Fruit fly (Drosophila melanogaster) whole organism, pupa: ENCODE results near the gene Plod.

ENCODE experiments used
- CG10348 ChIP-seq: fragments of 200-800 bp; sonication (Bioruptor generic); IDR thresholded peaks from 2 replicates; pipeline ENCODE4 v1.3.6; 2022; ENCODE audit warnings: missing biosample characterization, missing genetic modification characterization
- CG12605 ChIP-seq: fragments of 200-800 bp; sonication (Bioruptor generic); IDR thresholded peaks from 2 replicates; pipeline ENCODE4 v1.3.6; 2022; ENCODE audit warnings: missing biosample characterization, missing genetic modification characterization
- CG13204 ChIP-seq: fragments of 200-800 bp; sonication (Bioruptor generic); optimal IDR thresholded peaks from 2 replicates; lab custom pipeline; 2018; ENCODE audit warnings: missing biosample characterization, mild to moderate bottlenecking, missing genetic modification characterization, moderate library complexity
- CG14655 ChIP-seq: fragments of 200-800 bp; sonication (Bioruptor generic); optimal IDR thresholded peaks from 3 replicates; lab custom pipeline; 2017; ENCODE audit warnings: mild to moderate bottlenecking, missing biosample characterization, missing genetic modification reagents, missing genetic modification characterization
- CG15710 ChIP-seq: fragments of 200-800 bp; sonication (Bioruptor generic); optimal IDR thresholded peaks from 2 replicates; lab custom pipeline; 2018; ENCODE audit warnings: missing biosample characterization, mild to moderate bottlenecking, missing genetic modification characterization, moderate library complexity
- CG17806 ChIP-seq: fragments of 200-800 bp; sonication (Bioruptor generic); optimal IDR thresholded peaks from 2 replicates; lab custom pipeline; 2018; ENCODE audit warnings: missing biosample characterization, mild to moderate bottlenecking, missing genetic modification characterization, moderate library complexity
- CG32121 ChIP-seq: fragments of 200-800 bp; sonication (Bioruptor generic); IDR thresholded peaks from 2 replicates; pipeline ENCODE4 v1.3.6; 2022; ENCODE audit warnings: missing biosample characterization, missing genetic modification characterization
- CG34367 ChIP-seq: fragments of 200-800 bp; sonication (Bioruptor generic); optimal IDR thresholded peaks from 2 replicates; lab custom pipeline; 2018; ENCODE audit warnings: missing biosample characterization, mild to moderate bottlenecking, missing genetic modification characterization
- CG4496 ChIP-seq: fragments of 200-800 bp; sonication (Bioruptor generic); IDR thresholded peaks from 3 replicates; pipeline ENCODE4 v1.3.6; 2022; ENCODE audit warnings: missing biosample characterization, missing genetic modification characterization
- CG8159 ChIP-seq: fragments of 200-800 bp; sonication (Bioruptor generic); optimal IDR thresholded peaks from 3 replicates; lab custom pipeline; 2018; ENCODE audit warnings: missing biosample characterization, mild to moderate bottlenecking, missing genetic modification characterization, moderate library complexity
- CG8301 ChIP-seq: fragments of 200-800 bp; sonication (Bioruptor generic); optimal IDR thresholded peaks from 2 replicates; lab custom pipeline; 2018; ENCODE audit warnings: missing biosample characterization, mild to moderate bottlenecking, missing genetic modification characterization
- CG9948 ChIP-seq: fragments of 200-800 bp; sonication (Bioruptor generic); optimal IDR thresholded peaks from 2 replicates; lab custom pipeline; 2018; ENCODE audit warnings: missing biosample characterization, mild to moderate bottlenecking, missing genetic modification characterization, moderate library complexity
- D1 ChIP-seq: fragments of 200-800 bp; sonication (Bioruptor generic); optimal IDR thresholded peaks from 2 replicates; lab custom pipeline; 2018; ENCODE audit warnings: missing biosample characterization, mild to moderate bottlenecking, missing genetic modification characterization, moderate library complexity
- EcR ChIP-seq: fragments of 200-800 bp; sonication (Bioruptor generic); optimal IDR thresholded peaks from 3 replicates; lab custom pipeline; 2019; ENCODE audit warnings: missing biosample characterization, missing genetic modification characterization, mild to moderate bottlenecking, moderate library complexity, missing genetic modification reagents
- Ets98B ChIP-seq: fragments of 200-800 bp; sonication (Bioruptor generic); IDR thresholded peaks from 2 replicates; pipeline ENCODE4 v1.3.6; 2022; ENCODE audit warnings: missing biosample characterization, missing genetic modification characterization
- Pif1A ChIP-seq: fragments of 200-800 bp; sonication (Bioruptor generic); optimal IDR thresholded peaks from 3 replicates; lab custom pipeline; 2016; ENCODE audit warnings: missing biosample characterization, missing genetic modification characterization
- Pif1B ChIP-seq: fragments of 200-800 bp; sonication (Bioruptor generic); optimal IDR thresholded peaks from 3 replicates; lab custom pipeline; 2016; ENCODE audit warnings: missing biosample characterization, missing genetic modification characterization
- Snoo ChIP-seq: fragments of 200-800 bp; sonication (Bioruptor generic); optimal IDR thresholded peaks from 3 replicates; lab custom pipeline; 2017; ENCODE audit warnings: missing biosample characterization, mild to moderate bottlenecking, missing genetic modification characterization, inconsistent platforms
- fd96Ca ChIP-seq: fragments of 200-800 bp; sonication (Bioruptor generic); IDR thresholded peaks from 3 replicates; pipeline ENCODE4 v1.3.6; 2022; ENCODE audit warnings: missing biosample characterization, missing genetic modification characterization
- gl ChIP-seq: fragments of 200-800 bp; sonication (Bioruptor generic); optimal IDR thresholded peaks from 2 replicates; lab custom pipeline; 2018; ENCODE audit warnings: missing biosample characterization, mild to moderate bottlenecking, missing genetic modification characterization
- rn ChIP-seq: fragments of 200-800 bp; sonication (Bioruptor generic); IDR thresholded peaks from 2 replicates; pipeline ENCODE4 v1.3.6; 2022; ENCODE audit warnings: missing biosample characterization, missing genetic modification characterization

Plod gene

DNA sequence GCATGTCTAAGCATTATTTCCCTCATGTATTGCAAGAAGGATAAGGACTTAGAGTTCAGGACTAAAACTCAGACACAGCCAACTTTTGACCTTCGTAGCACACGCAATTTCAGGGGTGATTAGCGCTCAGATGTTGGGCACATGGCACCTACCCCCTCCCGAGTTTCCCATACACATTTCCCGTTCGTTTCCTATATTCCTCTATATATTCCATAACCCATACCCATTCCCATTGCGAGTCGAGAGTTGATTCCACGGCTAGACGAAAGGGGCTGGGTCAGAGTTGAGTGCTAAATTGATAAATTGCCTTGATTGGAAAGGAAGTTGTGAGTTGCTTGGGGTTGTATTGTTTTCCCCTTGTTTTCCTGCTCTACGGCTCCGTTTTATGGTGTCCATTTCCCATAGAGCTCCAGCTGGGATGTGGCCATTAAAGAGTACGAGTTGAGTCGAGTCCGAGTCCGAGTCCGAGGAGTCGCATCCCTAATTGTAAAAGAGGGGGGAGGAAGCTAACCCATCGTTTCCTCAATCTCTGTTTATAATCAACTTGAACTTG, 38.3 kb upstream of the Plod start:
- TF ChIP-seq CG32121 (GFP tag; lab: Robert Waterston, UW) (no peak), CG15710 (tag; lab: Kevin White, UChicago) (no peak)

DNA sequence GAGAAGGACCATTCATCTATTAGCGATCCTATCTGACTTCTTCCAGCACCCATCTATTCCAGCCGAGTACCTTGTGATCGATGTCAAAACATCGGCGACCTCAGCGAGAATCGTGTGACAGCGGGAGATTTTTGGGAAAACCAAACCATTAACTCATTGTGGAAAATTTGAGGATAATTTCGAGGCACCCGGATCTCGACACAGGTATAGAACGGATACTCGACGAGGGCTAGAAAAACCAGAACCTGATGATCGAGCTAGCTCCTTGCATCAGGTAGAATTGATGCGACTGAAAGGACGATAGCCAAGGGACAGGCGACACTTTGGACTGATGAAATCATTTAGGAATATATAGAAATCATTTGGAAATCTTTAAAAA, 37.5 kb upstream of the Plod start:
- TF ChIP-seq CG17806 = no peak
- no peak for TF ChIP-seq D1 (tag; lab: Kevin White, UChicago)
- no peak for TF ChIP-seq Pif1B (GFP tag; lab: Kevin White, UChicago)
- no peak for TF ChIP-seq CG9948 (tag; lab: Kevin White, UChicago)
- TF ChIP-seq Ets98B (GFP tag; lab: Robert Waterston, UW) = no peak
- no peak for TF ChIP-seq EcR (GFP tag; lab: Kevin White, UChicago)
- no peak for TF ChIP-seq CG8159
- no peak for TF ChIP-seq fd96Ca (GFP tag; lab: Robert Waterston, UW)
- TF ChIP-seq gl (tag; lab: Kevin White, UChicago) = no peak

DNA sequence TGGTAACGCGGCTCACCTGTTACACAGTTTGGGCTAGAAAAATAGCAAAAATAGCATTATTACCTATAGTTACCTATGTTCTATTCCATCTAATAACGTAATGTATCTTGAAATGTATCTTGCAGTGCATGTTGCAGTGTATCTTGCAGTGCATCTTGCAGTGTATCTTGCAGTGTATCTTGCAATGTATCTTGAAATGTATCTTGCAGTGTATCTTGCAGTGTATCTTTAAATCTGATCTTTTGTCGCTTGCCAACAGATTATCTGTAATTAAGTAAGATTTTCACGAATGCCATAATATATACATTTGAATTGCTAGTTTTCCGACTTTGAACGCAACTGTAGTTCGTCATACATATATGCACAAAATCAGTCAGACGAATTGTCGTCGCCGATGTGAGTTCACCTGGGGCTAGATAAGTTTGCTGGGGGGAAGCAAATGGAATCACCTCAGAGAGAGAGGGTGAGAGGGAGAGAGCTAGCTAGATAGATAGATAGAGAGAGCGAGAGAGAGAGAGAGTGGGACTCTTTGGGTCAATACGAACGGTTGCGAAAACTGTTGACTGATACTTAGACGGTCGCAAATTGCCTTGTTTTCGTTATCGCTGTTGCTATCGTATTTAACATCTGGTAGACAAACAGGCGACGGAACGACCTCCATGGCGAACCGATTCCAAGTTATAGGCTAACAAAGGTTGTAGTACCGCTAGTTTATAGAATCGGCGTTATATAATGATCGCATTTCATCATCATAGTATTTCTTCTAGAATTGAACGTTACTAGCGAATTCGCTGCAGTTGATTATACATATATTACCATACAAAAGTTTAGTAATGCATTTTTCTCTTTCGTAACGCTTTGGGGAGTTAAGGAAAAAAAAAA, 36.8 kb upstream of the Plod start:
- TF ChIP-seq CG8159 (peak; percentile 42), CG17806 (no peak), CG14655 (GFP tag; lab: Kevin White, UChicago) (peak; percentile 50), Ets98B (GFP tag; lab: Robert Waterston, UW) (peak; percentile 59), CG4496 (GFP tag; lab: Robert Waterston, UW) (peak; percentile 12; the same call in 1 of the 3 replicates), CG8301 (no peak), fd96Ca (GFP tag; lab: Robert Waterston, UW) (peak; percentile 48; the same call in 2 of the 3 replicates), CG32121 (GFP tag; lab: Robert Waterston, UW) (peak; percentile 51)

DNA sequence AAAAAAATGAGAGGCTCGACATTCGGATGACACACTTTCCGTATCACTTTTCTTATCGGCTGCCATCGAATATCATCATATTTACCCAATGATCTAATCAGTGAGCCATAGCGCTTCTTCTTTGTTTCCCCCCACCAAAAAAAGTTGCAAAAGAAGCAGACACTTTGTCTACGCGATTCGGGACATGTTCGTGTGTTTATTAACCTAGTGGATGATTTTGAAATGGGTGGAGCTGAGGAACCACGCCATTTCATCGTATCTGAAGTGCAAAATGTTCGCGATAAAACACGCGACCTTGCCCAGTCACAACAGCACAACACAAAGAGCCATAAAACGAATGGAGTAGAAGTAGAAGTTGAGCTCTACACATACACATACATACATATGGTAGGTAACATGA, 36.1 kb upstream of the Plod start:
- no peak for TF ChIP-seq CG8159
- no peak for TF ChIP-seq CG14655 (GFP tag; lab: Kevin White, UChicago)
- TF ChIP-seq EcR (GFP tag; lab: Kevin White, UChicago) = peak; percentile 64

DNA sequence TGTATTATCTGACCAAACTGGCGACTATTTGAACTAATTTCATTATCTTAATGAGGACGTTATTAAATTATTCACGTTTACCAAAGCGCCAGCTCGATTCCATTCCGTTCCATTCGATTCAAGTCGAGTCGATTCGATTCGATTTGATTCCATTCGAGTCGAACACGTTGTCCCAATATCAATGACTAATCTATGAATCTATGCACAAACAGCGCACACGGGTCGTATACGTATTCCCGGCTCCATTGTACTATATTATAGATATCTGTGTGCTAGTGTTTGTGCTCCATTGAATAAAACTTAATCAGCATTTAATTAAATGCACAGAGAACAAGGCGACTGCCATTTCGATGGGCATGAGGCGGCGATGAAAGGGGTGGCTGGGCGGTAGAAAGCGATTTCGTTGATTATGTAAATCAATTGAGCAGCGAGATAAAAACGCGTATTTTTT, 33.4 kb upstream of the Plod start:
- TF ChIP-seq gl (tag; lab: Kevin White, UChicago) (no peak), D1 (tag; lab: Kevin White, UChicago) (no peak), EcR (GFP tag; lab: Kevin White, UChicago) (no peak), CG32121 (GFP tag; lab: Robert Waterston, UW) (no peak), CG34367 (no peak), Ets98B (GFP tag; lab: Robert Waterston, UW) (no peak), CG8159 (no peak)

DNA sequence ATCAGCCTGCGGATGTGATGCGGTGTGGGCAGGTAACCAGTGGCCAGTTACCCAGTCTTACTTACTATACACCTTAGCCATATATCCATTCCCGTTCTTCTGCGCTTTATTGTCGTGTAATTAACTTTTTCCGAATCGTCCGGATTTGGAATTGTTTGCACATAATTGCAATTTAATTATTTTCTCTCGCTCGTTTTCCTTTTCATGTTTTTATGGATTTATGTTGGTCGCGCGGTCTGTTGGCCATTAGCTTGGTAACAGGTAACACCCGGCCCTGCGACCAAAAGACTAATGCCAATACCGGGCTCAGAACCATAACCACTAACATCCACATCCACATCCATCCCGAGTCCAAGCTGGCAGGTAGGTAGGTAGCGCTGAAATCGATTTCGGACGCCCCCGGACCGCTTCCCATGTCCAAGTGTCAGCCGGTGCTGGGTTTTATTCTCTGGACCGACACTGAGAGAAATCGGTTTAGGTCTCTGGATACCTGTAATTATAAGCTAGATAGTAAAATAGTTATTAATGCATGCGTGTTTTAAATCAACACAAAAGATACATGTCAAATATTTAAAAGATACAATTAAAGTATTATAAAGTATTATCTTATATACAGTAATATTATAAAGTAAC, 31.4 kb upstream of the Plod start:
- no peak for TF ChIP-seq Pif1B (GFP tag; lab: Kevin White, UChicago)
- TF ChIP-seq Snoo (tag; lab: Kevin White, UChicago) = no peak
- no peak for TF ChIP-seq CG13204 (GFP tag; lab: Kevin White, UChicago)
- TF ChIP-seq, all 21 proteins: peak for 0

DNA sequence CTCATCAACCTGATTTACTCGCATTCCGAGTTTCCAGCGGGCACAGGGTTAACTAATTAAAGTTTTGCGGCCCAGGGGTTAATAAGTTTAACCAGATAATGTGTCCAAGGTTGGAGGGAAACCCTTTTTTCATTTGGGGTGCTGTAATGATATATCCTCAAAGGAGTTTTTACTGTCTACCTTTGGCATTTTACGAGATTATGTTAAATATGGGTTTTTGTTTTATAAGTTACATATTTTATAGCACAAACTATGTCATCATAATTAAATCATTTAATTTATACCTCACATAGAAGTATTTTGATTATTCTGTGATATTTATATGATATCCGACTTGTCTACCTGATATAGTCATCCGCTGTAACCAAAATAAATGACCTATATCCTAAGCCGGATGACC, 30.3 kb upstream of the Plod start, which contains the start of gene Ir68a:
Ir68a (minus strand) TSS at position 101 of the 400 bp plus-strand sequence.
- TF ChIP-seq CG32121 (GFP tag; lab: Robert Waterston, UW) (no peak), CG13204 (GFP tag; lab: Kevin White, UChicago) (no peak), CG14655 (GFP tag; lab: Kevin White, UChicago) (no peak), CG12605 (GFP tag; lab: Robert Waterston, UW) (no peak), D1 (tag; lab: Kevin White, UChicago) (no peak), Snoo (tag; lab: Kevin White, UChicago) (no peak), CG9948 (tag; lab: Kevin White, UChicago) (no peak)

DNA sequence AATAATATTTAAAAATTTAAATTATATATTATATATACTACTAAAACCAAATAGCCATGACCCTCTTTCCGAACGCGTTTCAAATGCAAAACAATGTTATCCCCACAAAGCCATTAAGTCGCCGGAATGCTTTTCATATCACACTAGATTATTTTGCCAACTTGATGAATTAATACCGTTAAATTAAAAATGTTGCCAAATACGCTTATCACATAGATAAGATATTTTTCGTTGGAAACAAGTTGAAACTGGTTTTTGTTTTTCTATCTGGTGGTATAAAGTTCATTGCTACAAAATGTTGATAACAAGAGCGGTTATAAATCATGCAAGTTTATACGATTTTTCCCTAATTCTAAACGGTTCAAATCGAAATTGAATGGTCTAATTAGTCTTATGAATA, 27.7 kb upstream of the Plod start:
- TF ChIP-seq CG9948 (tag; lab: Kevin White, UChicago) (no peak), CG14655 (GFP tag; lab: Kevin White, UChicago) (no peak), Snoo (tag; lab: Kevin White, UChicago) (no peak), CG17806 (no peak), CG13204 (GFP tag; lab: Kevin White, UChicago) (no peak), EcR (GFP tag; lab: Kevin White, UChicago) (no peak), CG8301 (no peak), Ets98B (GFP tag; lab: Robert Waterston, UW) (no peak), CG15710 (tag; lab: Kevin White, UChicago) (no peak), rn (GFP tag; lab: Robert Waterston, UW) (no peak), CG32121 (GFP tag; lab: Robert Waterston, UW) (no peak), CG4496 (GFP tag; lab: Robert Waterston, UW) (no peak), Pif1A (GFP tag; lab: Kevin White, UChicago) (no peak), CG10348 (GFP tag; lab: Robert Waterston, UW) (no peak), fd96Ca (GFP tag; lab: Robert Waterston, UW) (no peak), CG34367 (no peak), D1 (tag; lab: Kevin White, UChicago) (no peak), CG8159 (no peak), gl (tag; lab: Kevin White, UChicago) (no peak)
